Worm (Caenorhabditis elegans) whole organism, L3 larva: ENCODE data around the gene C17H12.10.

Experiments
- R02D3.7 ChIP-seq: fragments of 150-350 bp; optimal IDR thresholded peaks from 2 replicates; lab custom pipeline; 2014; ENCODE audit warnings: missing biosample characterization, missing genetic modification characterization
- ZK546.5 ChIP-seq: sonication (generic microtip); optimal IDR thresholded peaks from 2 replicates; lab custom pipeline; 2017; ENCODE audit warnings: missing biosample characterization, missing genetic modification characterization
- aly-2 ChIP-seq: fragments of 150-350 bp; optimal IDR thresholded peaks from 2 replicates; lab custom pipeline; 2014; ENCODE audit warnings: missing biosample characterization, missing genetic modification characterization
- ama-1 ChIP-seq: fragments of 150-350 bp; optimal IDR thresholded peaks from 2 replicates; lab custom pipeline; 2018
- ceh-16 ChIP-seq: sonication (generic microtip); optimal IDR thresholded peaks from 2 replicates; lab custom pipeline; 2017; ENCODE audit warnings: missing biosample characterization, missing genetic modification characterization
- ceh-28 ChIP-seq: fragments of 150-350 bp; optimal IDR thresholded peaks from 2 replicates; lab custom pipeline; 2014; ENCODE audit warnings: missing biosample characterization, missing genetic modification reagents, missing genetic modification characterization
- ceh-82 ChIP-seq: fragments of 150-350 bp; optimal IDR thresholded peaks from 2 replicates; lab custom pipeline; 2014; ENCODE audit warnings: missing biosample characterization, missing genetic modification characterization
- ceh-9 ChIP-seq: sonication (generic microtip); optimal IDR thresholded peaks from 2 replicates; lab custom pipeline; 2018; ENCODE audit warnings: missing biosample characterization, missing genetic modification characterization
- daf-12 ChIP-seq: fragments of 150-350 bp; optimal IDR thresholded peaks from 2 replicates; lab custom pipeline; 2014; ENCODE audit warnings: missing biosample characterization, missing genetic modification reagents, missing genetic modification characterization
- egl-27 ChIP-seq: sonication (generic microtip); optimal IDR thresholded peaks from 4 replicates; lab custom pipeline; 2017; ENCODE audit warnings: missing biosample characterization, missing genetic modification reagents, missing genetic modification characterization
- egl-5 ChIP-seq: fragments of 150-350 bp; optimal IDR thresholded peaks from 2 replicates; lab custom pipeline; 2017; ENCODE audit warnings: missing biosample characterization, missing genetic modification reagents, missing genetic modification characterization, inconsistent platforms
- elt-1 ChIP-seq: fragments of 150-350 bp; optimal IDR thresholded peaks from 2 replicates; lab custom pipeline; 2014; ENCODE audit warnings: missing biosample characterization, missing genetic modification characterization
- elt-2 ChIP-seq: sonication (generic microtip); optimal IDR thresholded peaks from 2 replicates; lab custom pipeline; 2016; ENCODE audit warnings: missing genetic modification reagents, mild to moderate bottlenecking, missing genetic modification characterization, missing compliant biosample characterization
- elt-3 ChIP-seq, 3 experiments: fragments of 150-350 bp in 1 of 3; sonication (generic microtip) in 2 of 3; optimal IDR thresholded peaks; 2 replicates in 2 of 3; 4 replicates in 1 of 3; lab custom pipeline; 2014 to 2017; ENCODE audit warnings: missing biosample characterization in 3 of 3, missing genetic modification characterization in 3 of 3
- fkh-10 ChIP-seq: sonication (generic microtip); optimal IDR thresholded peaks from 2 replicates; lab custom pipeline; 2017; ENCODE audit warnings: missing biosample characterization, missing genetic modification reagents, missing genetic modification characterization
- fkh-2 ChIP-seq: fragments of 150-350 bp; optimal IDR thresholded peaks from 2 replicates; lab custom pipeline; 2014; ENCODE audit warnings: missing biosample characterization, missing genetic modification reagents, missing genetic modification characterization
- hmg-11 ChIP-seq: sonication (generic microtip); optimal IDR thresholded peaks from 2 replicates; lab custom pipeline; 2016; ENCODE audit warnings: missing genetic modification characterization, missing compliant biosample characterization
- jun-1 ChIP-seq: fragments of 150-350 bp; optimal IDR thresholded peaks from 2 replicates; lab custom pipeline; 2014; ENCODE audit warnings: missing biosample characterization, missing genetic modification reagents, missing genetic modification characterization
- lin-15B ChIP-seq: fragments of 150-350 bp; optimal IDR thresholded peaks from 2 replicates; lab custom pipeline; 2014; ENCODE audit warnings: missing biosample characterization, missing genetic modification characterization
- lin-39 ChIP-seq: fragments of 150-350 bp; optimal IDR thresholded peaks from 2 replicates; lab custom pipeline; 2018; ENCODE audit warnings: missing biosample characterization, missing genetic modification reagents, missing genetic modification characterization
- nfya-1 ChIP-seq: sonication (generic microtip); optimal IDR thresholded peaks from 2 replicates; lab custom pipeline; 2017; ENCODE audit warnings: missing genetic modification characterization, mild to moderate bottlenecking, missing compliant biosample characterization, antibody characterized with exemption, moderate library complexity; ENCODE audit not compliant: insufficient read depth
- nhr-11 ChIP-seq: fragments of 150-350 bp; optimal IDR thresholded peaks from 2 replicates; lab custom pipeline; 2014; ENCODE audit warnings: missing biosample characterization, missing genetic modification characterization
- nhr-28 ChIP-seq: fragments of 150-350 bp; optimal IDR thresholded peaks from 2 replicates; lab custom pipeline; 2014; ENCODE audit warnings: missing biosample characterization, missing genetic modification characterization
- nhr-67 ChIP-seq: fragments of 150-350 bp; optimal IDR thresholded peaks from 2 replicates; lab custom pipeline; 2014; ENCODE audit warnings: missing biosample characterization, missing genetic modification characterization
- nhr-76 ChIP-seq: fragments of 150-350 bp; sonication (generic microtip); optimal IDR thresholded peaks from 5 replicates; lab custom pipeline; 2014; ENCODE audit warnings: missing biosample characterization, missing genetic modification characterization
- nhr-77 ChIP-seq: fragments of 150-350 bp; optimal IDR thresholded peaks from 2 replicates; lab custom pipeline; 2014; ENCODE audit warnings: missing biosample characterization, missing genetic modification characterization
- pha-4 ChIP-seq: fragments of 150-350 bp; optimal IDR thresholded peaks from 2 replicates; lab custom pipeline; 2014; ENCODE audit warnings: missing biosample characterization, missing genetic modification reagents, missing genetic modification characterization
- skn-1 ChIP-seq: fragments of 150-350 bp; optimal IDR thresholded peaks from 2 replicates; lab custom pipeline; 2014; ENCODE audit warnings: missing biosample characterization, missing genetic modification characterization
- tbx-2 ChIP-seq: sonication (generic microtip); optimal IDR thresholded peaks from 2 replicates; lab custom pipeline; 2016; ENCODE audit warnings: mild to moderate bottlenecking, missing genetic modification characterization, missing compliant biosample characterization
- unc-39 ChIP-seq: sonication (generic microtip); optimal IDR thresholded peaks from 4 replicates; lab custom pipeline; 2017; ENCODE audit warnings: missing biosample characterization, missing genetic modification characterization
- unc-62 ChIP-seq: fragments of 150-350 bp; sonication (generic microtip); optimal IDR thresholded peaks from 4 replicates; lab custom pipeline; 2014; ENCODE audit warnings: missing biosample characterization, missing genetic modification reagents, missing genetic modification characterization

Gene C17H12.10

ce11 chrIV:6803805-6804344, 2.7 kb upstream of the C17H12.10 start:
- TF ChIP-seq ceh-16 (tag; lab: Kevin White, UChicago) (no peak), skn-1 (tag; lab: Kevin White, UChicago) (no peak), jun-1 (no peak), egl-27 (tag; lab: Kevin White, UChicago) (no peak), ceh-28 (tag; lab: Kevin White, UChicago) (no peak), unc-62 (GFP tag; lab: Kevin White, UChicago) (no peak), ama-1 (lab: Kevin White, UChicago) (no peak), fkh-2 (tag; lab: Kevin White, UChicago) (no peak), elt-1 (tag; lab: Kevin White, UChicago) (no peak), unc-39 (tag; lab: Kevin White, UChicago) (no peak), daf-12 (tag; lab: Kevin White, UChicago) (no peak), pha-4 (tag; lab: Kevin White, UChicago) (no peak)
- TF ChIP-seq, all 47 proteins: peak for 0

DNA sequence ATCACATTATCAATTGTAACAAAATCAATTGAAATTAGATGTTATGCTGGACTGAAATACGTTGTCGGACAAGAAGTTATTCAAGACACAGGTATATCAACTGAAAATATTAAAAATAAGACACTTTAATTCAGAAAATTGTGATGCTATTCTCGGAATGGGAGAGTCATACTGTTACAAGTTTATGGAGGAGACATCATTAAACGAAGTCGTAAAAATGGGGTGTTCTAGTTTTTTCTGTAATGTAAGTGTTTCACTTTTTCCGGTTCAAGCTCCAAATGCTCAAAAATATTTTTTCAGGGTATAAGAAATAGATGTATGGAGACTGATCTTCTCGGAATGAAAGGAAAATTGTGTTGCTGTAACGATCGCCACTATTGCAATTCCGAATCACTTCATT, 1.8 kb upstream of the C17H12.10 start, which contains the start of gene C17H12.37:
C17H12.37 (plus strand) TSS at position 301 of the 400 bp plus-strand sequence.
- peak; percentile 5 for TF ChIP-seq elt-2 (tag; lab: Kevin White, UChicago)
- no peak for TF ChIP-seq ama-1 (lab: Kevin White, UChicago)
- TF ChIP-seq, all 47 proteins: peak for 1

DNA sequence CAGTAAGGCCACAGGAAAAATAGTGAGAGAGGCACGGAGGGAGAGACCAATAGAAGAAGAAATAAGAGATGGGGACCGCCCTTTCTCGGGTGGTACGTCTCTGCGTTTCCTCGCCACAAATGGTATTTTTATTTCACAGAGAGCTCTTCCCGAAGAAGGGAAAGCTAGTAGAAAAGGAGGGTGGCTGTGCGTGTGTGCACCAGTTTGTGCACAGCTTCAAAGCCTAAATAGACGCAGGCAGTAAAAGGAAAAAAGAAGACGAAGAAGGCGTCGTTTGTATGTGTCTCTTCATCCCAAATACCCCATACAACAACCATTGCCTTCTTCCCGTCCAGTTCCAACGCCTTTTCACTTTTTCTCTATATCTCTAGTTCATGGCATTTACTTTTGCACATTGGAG, 3.2 kb downstream of the C17H12.10 start:
- TF ChIP-seq ZK546.5 (tag; lab: Kevin White, UChicago) (no peak), tbx-2 (tag; lab: Kevin White, UChicago) (peak; percentile 42), nhr-28 (tag; lab: Kevin White, UChicago) (no peak), skn-1 (tag; lab: Kevin White, UChicago) (peak; percentile 8), nhr-77 (no peak), ceh-28 (tag; lab: Kevin White, UChicago) (peak; percentile 16), lin-15B (tag; lab: Kevin White, UChicago) (peak; percentile 37), nfya-1 (peak; percentile 76), unc-39 (tag; lab: Kevin White, UChicago) (no peak), hmg-11 (peak; percentile 97), lin-39 (peak; percentile 74), ceh-16 (tag; lab: Kevin White, UChicago) (no peak), fkh-10 (peak; percentile 64), ceh-82 (tag; lab: Kevin White, UChicago) (no peak)

DNA sequence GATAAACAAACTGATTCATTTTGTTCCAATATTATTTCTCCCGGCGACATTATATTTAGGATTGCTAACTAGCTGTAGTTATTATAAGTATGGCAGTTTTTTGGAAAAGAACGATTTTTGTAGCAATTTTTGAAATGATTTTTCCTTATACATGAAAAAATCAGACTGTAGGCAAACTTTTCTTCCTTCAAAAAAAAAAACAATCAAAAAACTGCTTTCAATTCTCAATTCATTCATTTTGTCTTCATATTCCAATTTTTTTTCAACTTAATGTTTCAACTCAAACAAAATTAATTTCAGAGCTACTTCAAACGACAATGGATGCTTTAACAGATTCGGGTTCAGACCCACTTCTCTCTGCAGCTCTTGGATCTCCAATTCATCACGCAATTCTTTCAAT, 5.2 kb downstream of the C17H12.10 start, which contains the start of gene ceh-48:
ceh-48 (plus strand) TSS at position 301 of the 400 bp plus-strand sequence.
- TF ChIP-seq unc-62 (GFP tag; lab: Kevin White, UChicago), result no peak
- no peak for TF ChIP-seq lin-15B (tag; lab: Kevin White, UChicago)
- no peak for TF ChIP-seq ZK546.5 (tag; lab: Kevin White, UChicago)
- no peak for TF ChIP-seq aly-2
- TF ChIP-seq nhr-67 (tag; lab: Kevin White, UChicago), result no peak
- TF ChIP-seq unc-39 (tag; lab: Kevin White, UChicago), result no peak
- no peak for TF ChIP-seq ceh-9
- TF ChIP-seq egl-5 (tag; lab: Kevin White, UChicago), result no peak
- no peak for TF ChIP-seq lin-39
- no peak for TF ChIP-seq nhr-76 (tag; lab: Kevin White, UChicago)
- TF ChIP-seq nhr-11 (tag; lab: Kevin White, UChicago), result no peak
- no peak for TF ChIP-seq R02D3.7 (tag; lab: Kevin White, UChicago)
- no peak for TF ChIP-seq ama-1 (lab: Kevin White, UChicago)
- TF ChIP-seq fkh-2 (tag; lab: Kevin White, UChicago), result no peak
- TF ChIP-seq hmg-11, result no peak
- no peak for TF ChIP-seq nhr-28 (tag; lab: Kevin White, UChicago)
- TF ChIP-seq, all 47 proteins: peak for 0

- TF ChIP-seq elt-3 (tag; optimal IDR thresholded peaks at IDR 0.05; lab: Kevin White, UChicago), result no peak
- no peak for TF ChIP-seq hmg-11
- no peak for TF ChIP-seq lin-39
- TF ChIP-seq R02D3.7 (tag; lab: Kevin White, UChicago), result no peak
Observed at ce11 chrIV:6817554-6817953, 11.0 kb downstream of the C17H12.10 start, which contains the start of gene C17H12.5. Gene C17H12.5 (minus strand): TSS chrIV:6817654.
